Fruit fly (Drosophila melanogaster): ENCODE results near the gene Nelf-A.
A peak's percentile ranks its signal among the peaks of the same experiment; 100 is the strongest.

dm6 chr3R:21273427-21274038, 50.0 kb downstream of the Nelf-A start, which contains the start of gene CG3308:
- TF ChIP-seq CG17361 (GFP tag; IDR thresholded peaks at IDR 0.05) (peak; percentile 46; the same call in 1 of the 3 replicates), CG12391 (tag; optimal IDR thresholded peaks at IDR 0.05) (peak; percentile 30), HmgZ (tag; optimal IDR thresholded peaks at IDR 0.05) (peak; percentile 74), zfh2 (GFP tag; optimal IDR thresholded peaks at IDR 0.05) (peak; percentile 23), amos (GFP tag; IDR thresholded peaks at IDR 0.05; ENCODE audit: partially characterized antibody) (peak; percentile 91), ranshi (GFP tag; IDR thresholded peaks at IDR 0.05) (no peak), Antp (GFP tag; optimal IDR thresholded peaks at IDR 0.05) (no peak), Sry-β (GFP tag; optimal IDR thresholded peaks at IDR 0.05) (peak; percentile 2)
